Fruit fly (Drosophila melanogaster): Measurements from ENCODE around the gene CG9386.

Gene CG9386

dm6 chr3R:9515860-9516344 lies 39.3 kb downstream of the CG9386 start, which contains the start of the genes mRpL47, CG8176 and Kdm3 (continued):
- TF ChIP-seq scrt (GFP tag; optimal IDR thresholded peaks at IDR 0.05): peak; percentile 42
- TF ChIP-seq CG6272 (GFP tag; IDR thresholded peaks at IDR 0.05): peak; percentile 73
- no peak for TF ChIP-seq Optix (GFP tag; IDR thresholded peaks at IDR 0.05)
- no peak for TF ChIP-seq MBD-R2 (GFP tag; IDR thresholded peaks at IDR 0.05)
- TF ChIP-seq Camta (GFP tag; optimal IDR thresholded peaks at IDR 0.05): peak; percentile 23
- TF ChIP-seq pb (GFP tag; optimal IDR thresholded peaks at IDR 0.05): peak; percentile 33
- TF ChIP-seq CG2678 (tag; optimal IDR thresholded peaks at IDR 0.05): peak; percentile 43
- no peak for TF ChIP-seq CG6654 (GFP tag; optimal IDR thresholded peaks at IDR 0.05)
- TF ChIP-seq CG8089 (GFP tag; optimal IDR thresholded peaks at IDR 0.05): peak; percentile 37
- peak; percentile 64 to 95 for TF ChIP-seq crp (GFP tag; optimal IDR thresholded peaks at IDR 0.05)
- TF ChIP-seq otp (GFP tag; IDR thresholded peaks at IDR 0.05): no peak
- TF ChIP-seq slou (GFP tag; optimal IDR thresholded peaks at IDR 0.05): peak; percentile 79
- peak; percentile 79 for TF ChIP-seq vfl (GFP tag; optimal IDR thresholded peaks at IDR 0.05)
- TF ChIP-seq CG1233 (GFP tag; optimal IDR thresholded peaks at IDR 0.05): peak; percentile 31
- TF ChIP-seq CG7745 (tag; optimal IDR thresholded peaks at IDR 0.05): peak; percentile 55
- no peak for TF ChIP-seq ro (GFP tag; IDR thresholded peaks at IDR 0.05)
- peak; percentile 69 for TF ChIP-seq Dp (GFP tag; optimal IDR thresholded peaks at IDR 0.05)
- peak; percentile 68 for TF ChIP-seq CG30020 (tag; optimal IDR thresholded peaks at IDR 0.05)
- no peak for TF ChIP-seq CG8388 (GFP tag; optimal IDR thresholded peaks at IDR 0.05)
- peak; percentile 15 for TF ChIP-seq CG10209 (GFP tag; optimal IDR thresholded peaks at IDR 0.05)
- TF ChIP-seq CG33213 (GFP tag; optimal IDR thresholded peaks at IDR 0.05): peak; percentile 87
- peak; percentile 74 for TF ChIP-seq CG1792 (GFP tag; optimal IDR thresholded peaks at IDR 0.05)
- peak; percentile 93 for TF ChIP-seq pita (GFP tag; optimal IDR thresholded peaks at IDR 0.05)
- TF ChIP-seq Rfx (GFP tag; IDR thresholded peaks at IDR 0.05): no peak
- no peak for TF ChIP-seq CG17328 (GFP tag; IDR thresholded peaks at IDR 0.05)
- peak; percentile 53 to 60 for TF ChIP-seq chif (GFP tag; optimal IDR thresholded peaks at IDR 0.05)
- TF ChIP-seq lov (optimal IDR thresholded peaks at IDR 0.05): no peak
- no peak for TF ChIP-seq lov (GFP tag; IDR thresholded peaks at IDR 0.05)
- no peak for TF ChIP-seq CG16815 (GFP tag; optimal IDR thresholded peaks at IDR 0.05)
- TF ChIP-seq Bgb (GFP tag; IDR thresholded peaks at IDR 0.05; ENCODE audit: partially characterized antibody): no peak
- no peak for TF ChIP-seq CG7372 (GFP tag; IDR thresholded peaks at IDR 0.05)
- peak; percentile 26 for TF ChIP-seq pfk (GFP tag; optimal IDR thresholded peaks at IDR 0.05)
- TF ChIP-seq CG4854 (GFP tag; optimal IDR thresholded peaks at IDR 0.05): peak; percentile 41
- no peak for TF ChIP-seq Hr78 (GFP tag; optimal IDR thresholded peaks at IDR 0.05)
- peak; percentile 83 for TF ChIP-seq ERR (GFP tag; optimal IDR thresholded peaks at IDR 0.05)
- no peak for TF ChIP-seq CG15011 (GFP tag; optimal IDR thresholded peaks at IDR 0.05)
- TF ChIP-seq Opbp (GFP tag; IDR thresholded peaks at IDR 0.05; ENCODE audit: partially characterized antibody): no peak
- TF ChIP-seq CG8359 (GFP tag; optimal IDR thresholded peaks at IDR 0.05; ENCODE audit: borderline replicate concordance): no peak
- TF ChIP-seq al (GFP tag; IDR thresholded peaks at IDR 0.05): no peak
- TF ChIP-seq Nf-YC (tag; optimal IDR thresholded peaks at IDR 0.05): peak; percentile 61
- TF ChIP-seq mirr (GFP tag; optimal IDR thresholded peaks at IDR 0.05): peak; percentile 55
- TF ChIP-seq emc (GFP tag; optimal IDR thresholded peaks at IDR 0.05): peak; percentile 43
- TF ChIP-seq Usf (GFP tag; optimal IDR thresholded peaks at IDR 0.05): peak; percentile 1
- no peak for TF ChIP-seq CG3065 (GFP tag; optimal IDR thresholded peaks at IDR 0.05)
- TF ChIP-seq odd (GFP tag; optimal IDR thresholded peaks at IDR 0.05): no peak
- TF ChIP-seq az2 (GFP tag; optimal IDR thresholded peaks at IDR 0.05): peak; percentile 31
- peak; percentile 94 for TF ChIP-seq YL-1 (GFP tag; optimal IDR thresholded peaks at IDR 0.05)
- peak; percentile 63 for TF ChIP-seq her (GFP tag; optimal IDR thresholded peaks at IDR 0.05)
- TF ChIP-seq bab2 (GFP tag; optimal IDR thresholded peaks at IDR 0.05): peak; percentile 60
- TF ChIP-seq toy (GFP tag; IDR thresholded peaks at IDR 0.05): no peak
- TF ChIP-seq CG13894 (tag; optimal IDR thresholded peaks at IDR 0.05): no peak

All from whole organism, embryonic.